Worm (Caenorhabditis elegans) whole organism, L3 larva: ENCODE results near the gene srh-55.

Source experiments
- R02D3.7 ChIP-seq: fragments of 150-350 bp; optimal IDR thresholded peaks from 2 replicates; lab custom pipeline; 2014; ENCODE audit warnings: missing biosample characterization, missing genetic modification characterization
- daf-12 ChIP-seq: fragments of 150-350 bp; optimal IDR thresholded peaks from 2 replicates; lab custom pipeline; 2014; ENCODE audit warnings: missing biosample characterization, missing genetic modification reagents, missing genetic modification characterization
- elt-2 ChIP-seq: sonication (generic microtip); optimal IDR thresholded peaks from 2 replicates; lab custom pipeline; 2016; ENCODE audit warnings: missing genetic modification reagents, mild to moderate bottlenecking, missing genetic modification characterization, missing compliant biosample characterization
- elt-3 ChIP-seq, 3 experiments: fragments of 150-350 bp in 1 of 3; sonication (generic microtip) in 2 of 3; optimal IDR thresholded peaks; 2 replicates in 2 of 3; 4 replicates in 1 of 3; lab custom pipeline; 2014 to 2017; ENCODE audit warnings: missing biosample characterization in 3 of 3, missing genetic modification characterization in 3 of 3
- eor-1 ChIP-seq, 2 experiments: fragments of 150-350 bp; optimal IDR thresholded peaks; 2 replicates each; lab custom pipeline; 2014 to 2018; ENCODE audit warnings: missing biosample characterization in 2 of 2, missing genetic modification characterization in 2 of 2
- fkh-2 ChIP-seq: fragments of 150-350 bp; optimal IDR thresholded peaks from 2 replicates; lab custom pipeline; 2014; ENCODE audit warnings: missing biosample characterization, missing genetic modification reagents, missing genetic modification characterization
- fos-1 ChIP-seq: fragments of 150-350 bp; optimal IDR thresholded peaks from 2 replicates; lab custom pipeline; 2014; ENCODE audit warnings: missing biosample characterization, missing genetic modification characterization
- mml-1 ChIP-seq: fragments of 150-350 bp; sonication (generic microtip); optimal IDR thresholded peaks from 3 replicates; lab custom pipeline; 2014; ENCODE audit warnings: missing biosample characterization, missing genetic modification characterization
- nhr-12 ChIP-seq: fragments of 150-350 bp; optimal IDR thresholded peaks from 2 replicates; lab custom pipeline; 2014; ENCODE audit warnings: missing biosample characterization, missing genetic modification characterization
- nhr-237 ChIP-seq: fragments of 150-350 bp; optimal IDR thresholded peaks from 2 replicates; lab custom pipeline; 2014; ENCODE audit warnings: missing biosample characterization, missing genetic modification characterization
- nhr-76 ChIP-seq: fragments of 150-350 bp; sonication (generic microtip); optimal IDR thresholded peaks from 5 replicates; lab custom pipeline; 2014; ENCODE audit warnings: missing biosample characterization, missing genetic modification characterization
- nhr-77 ChIP-seq: fragments of 150-350 bp; optimal IDR thresholded peaks from 2 replicates; lab custom pipeline; 2014; ENCODE audit warnings: missing biosample characterization, missing genetic modification characterization
- sea-2 ChIP-seq: fragments of 150-350 bp; sonication (generic microtip); optimal IDR thresholded peaks from 4 replicates; lab custom pipeline; 2014; ENCODE audit warnings: missing biosample characterization, missing genetic modification reagents, missing genetic modification characterization
- zag-1 ChIP-seq: fragments of 150-350 bp; optimal IDR thresholded peaks from 2 replicates; lab custom pipeline; 2014; ENCODE audit warnings: missing biosample characterization, missing genetic modification characterization

- TF ChIP-seq fkh-2 (tag; lab: Kevin White, UChicago) (no peak), elt-3 (tag; optimal IDR thresholded peaks at IDR 0.05; lab: Kevin White, UChicago) (no peak), daf-12 (tag; lab: Kevin White, UChicago) (no peak), nhr-77 (tag; lab: Kevin White, UChicago) (no peak), fos-1 (tag; lab: Kevin White, UChicago) (no peak), nhr-76 (tag; lab: Kevin White, UChicago) (no peak), R02D3.7 (tag; lab: Kevin White, UChicago) (no peak), nhr-237 (tag; lab: Kevin White, UChicago) (no peak), elt-2 (tag; lab: Kevin White, UChicago) (no peak), zag-1 (tag; lab: Kevin White, UChicago) (no peak), eor-1 (tag; optimal IDR thresholded peaks at IDR 0.05; lab: Kevin White, UChicago) (no peak), sea-2 (GFP tag; lab: Kevin White, UChicago) (no peak), nhr-12 (tag; lab: Kevin White, UChicago) (no peak), mml-1 (tag; lab: Kevin White, UChicago) (no peak)
These were observed 28.5 kb downstream of the srh-55 start for ce11 chrV:15181899-15182298.
